Worm (Caenorhabditis elegans): ENCODE results near the gene B0244.9.

B0244.9 gene

DNA sequence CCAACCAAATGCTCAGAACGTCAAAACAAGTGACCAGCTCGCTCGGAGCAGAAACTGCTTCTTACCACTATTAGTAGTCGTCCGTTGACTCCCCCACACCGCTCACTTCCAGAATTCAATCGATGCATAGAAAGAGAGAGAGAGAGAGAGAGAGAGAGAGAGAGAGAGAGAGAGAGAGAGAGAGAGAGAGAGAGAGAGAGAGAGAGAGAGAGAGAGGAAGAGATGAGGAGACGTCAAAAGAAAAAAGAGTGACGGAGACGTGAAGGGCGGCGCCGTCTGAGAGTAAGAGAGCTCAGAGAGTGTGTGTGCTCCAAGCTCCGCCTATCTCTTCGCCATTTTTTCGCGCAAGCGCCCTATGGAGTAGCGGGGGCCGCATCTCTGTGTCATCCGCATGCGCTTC is 24.4 kb upstream of the B0244.9 start, which contains the start of gene ida-1 (continued):
- TF ChIP-seq spr-1 (tag; optimal IDR thresholded peaks at IDR 0.05) (no peak), lin-39 (tag; optimal IDR thresholded peaks at IDR 0.05) (no peak), lir-3 (tag; optimal IDR thresholded peaks at IDR 0.05) (no peak), saeg-2 (GFP tag; IDR thresholded peaks at IDR 0.05) (no peak), mxl-3 (GFP tag; optimal IDR thresholded peaks at IDR 0.05) (no peak), ctbp-1 (GFP tag; IDR thresholded peaks at IDR 0.05) (peak; percentile 64; the same call in 1 of the 2 replicates), Y48G9A.11 (GFP tag; IDR thresholded peaks at IDR 0.05) (no peak), php-3 (GFP tag; IDR thresholded peaks at IDR 0.05) (no peak), sdz-12 (GFP tag; optimal IDR thresholded peaks at IDR 0.05) (no peak), lsy-2 (tag; optimal IDR thresholded peaks at IDR 0.05) (peak; percentile 31 to 33), lin-38 (GFP tag; IDR thresholded peaks at IDR 0.05) (no peak), rbr-2 (tag; optimal IDR thresholded peaks at IDR 0.05) (no peak), D1046.2 (GFP tag; IDR thresholded peaks at IDR 0.05) (no peak), madf-5 (GFP tag; IDR thresholded peaks at IDR 0.05) (no peak)

- TF ChIP-seq Y75B8A.6 (GFP tag; IDR thresholded peaks at IDR 0.05) (no peak), mdl-1 (tag; optimal IDR thresholded peaks at IDR 0.05) (no peak)
Measured at ce11 chrIII:5750503-5750902, 19.7 kb upstream of the B0244.9 start.

ce11 chrIII:5748360-5748759 is 17.5 kb upstream of the B0244.9 start:
- TF ChIP-seq aha-1 (tag) (peak; percentile 63), gei-8 (GFP tag; optimal IDR thresholded peaks at IDR 0.05) (no peak), snpc-4 (tag; optimal IDR thresholded peaks at IDR 0.05) (no peak)

DNA sequence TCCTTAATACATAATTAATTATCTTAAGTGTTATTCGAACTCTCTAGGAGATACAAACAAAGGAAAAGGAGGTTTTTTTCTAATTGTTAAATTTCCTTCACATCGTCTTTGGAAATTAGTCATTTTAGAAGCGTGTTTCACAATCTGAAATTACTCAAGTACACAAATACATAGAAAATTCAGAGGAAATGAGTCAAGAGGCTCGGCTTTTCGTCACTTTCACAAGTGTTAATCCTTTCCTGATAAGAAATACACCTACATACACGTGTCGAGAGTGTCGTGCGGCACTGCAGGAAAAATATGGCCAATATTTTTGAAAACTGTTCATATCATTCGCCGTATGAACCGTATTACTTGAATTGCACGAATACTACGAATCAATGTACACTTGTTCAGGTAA is 16.4 kb upstream of the B0244.9 start, which contains the start of gene B0244.4:
TSS of gene B0244.4 (plus strand) at position 301 of the 400 bp plus-strand sequence.
- TF ChIP-seq nhr-10 (tag; optimal IDR thresholded peaks at IDR 0.05) = no peak

DNA sequence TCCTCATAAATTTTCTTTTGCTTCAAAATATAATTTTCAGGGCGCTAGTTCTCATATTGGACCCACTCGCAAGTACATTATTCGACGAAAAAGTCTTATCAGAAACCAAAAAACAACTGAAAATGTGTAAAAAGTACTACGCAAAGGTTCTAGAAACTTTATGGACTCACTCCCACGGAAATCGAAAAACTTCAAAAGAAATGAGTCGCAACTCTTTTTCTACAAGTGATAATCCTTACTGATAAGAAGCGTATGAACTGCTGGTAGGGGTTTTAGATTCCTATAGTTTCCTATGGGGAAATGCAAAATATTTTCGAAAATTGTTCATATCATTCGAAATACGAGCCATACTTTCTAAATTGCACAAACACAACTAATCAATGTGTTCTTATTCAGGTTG is 13.7 kb upstream of the B0244.9 start, which contains the start of gene B0244.5:
TSS of gene B0244.5 (plus strand) at position 301 of the 400 bp plus-strand sequence.
- TF ChIP-seq nhr-41 (GFP tag; IDR thresholded peaks at IDR 0.05) (no peak), F49E8.2 (tag; optimal IDR thresholded peaks at IDR 0.05; ENCODE audit: borderline replicate concordance) (no peak), daf-12 (tag; optimal IDR thresholded peaks at IDR 0.05) (no peak), zfp-2 (tag; optimal IDR thresholded peaks at IDR 0.05) (no peak), fos-1 (tag; optimal IDR thresholded peaks at IDR 0.05) (no peak), daf-16 (GFP tag; optimal IDR thresholded peaks at IDR 0.05) (no peak), daf-16 (tag; optimal IDR thresholded peaks at IDR 0.05) (no peak), unc-130 (GFP tag; optimal IDR thresholded peaks at IDR 0.05) (no peak), dmd-9 (GFP tag; IDR thresholded peaks at IDR 0.05) (no peak), egl-43 (GFP tag; IDR thresholded peaks at IDR 0.05) (no peak), D1046.2 (GFP tag; IDR thresholded peaks at IDR 0.05) (no peak), mes-2 (tag; optimal IDR thresholded peaks at IDR 0.05; ENCODE audit: poor library complexity, severe bottlenecking) (no peak), mdl-1 (tag; optimal IDR thresholded peaks at IDR 0.05) (no peak), snpc-1.2 (GFP tag; IDR thresholded peaks at IDR 0.05) (no peak), hif-1 (tag; optimal IDR thresholded peaks at IDR 0.05) (no peak), T26A8.4 (GFP tag; IDR thresholded peaks at IDR 0.05) (no peak), lin-1 (GFP tag; IDR thresholded peaks at IDR 0.05) (no peak), lin-13 (GFP tag; optimal IDR thresholded peaks at IDR 0.05) (no peak), aha-1 (tag) (no peak), dmd-8 (GFP tag; IDR thresholded peaks at IDR 0.05) (no peak), lin-38 (GFP tag; IDR thresholded peaks at IDR 0.05) (no peak)

All from whole organism, L4 larva.